Worm (Caenorhabditis elegans) whole organism, L3 larva: ENCODE data around the gene C23H3.9.

Experiments used
- aly-2 ChIP-seq: fragments of 150-350 bp; optimal IDR thresholded peaks from 2 replicates; lab custom pipeline; 2014; ENCODE audit warnings: missing biosample characterization, missing genetic modification characterization
- ama-1 ChIP-seq: fragments of 150-350 bp; optimal IDR thresholded peaks from 2 replicates; lab custom pipeline; 2018
- egl-27 ChIP-seq: sonication (generic microtip); optimal IDR thresholded peaks from 4 replicates; lab custom pipeline; 2017; ENCODE audit warnings: missing biosample characterization, missing genetic modification reagents, missing genetic modification characterization
- fkh-10 ChIP-seq: sonication (generic microtip); optimal IDR thresholded peaks from 2 replicates; lab custom pipeline; 2017; ENCODE audit warnings: missing biosample characterization, missing genetic modification reagents, missing genetic modification characterization
- lin-15B ChIP-seq: fragments of 150-350 bp; optimal IDR thresholded peaks from 2 replicates; lab custom pipeline; 2014; ENCODE audit warnings: missing biosample characterization, missing genetic modification characterization
- nhr-25 ChIP-seq: sonication (generic microtip); optimal IDR thresholded peaks from 2 replicates; lab custom pipeline; 2017; ENCODE audit warnings: missing biosample characterization, missing genetic modification characterization
- nhr-28 ChIP-seq: fragments of 150-350 bp; optimal IDR thresholded peaks from 2 replicates; lab custom pipeline; 2014; ENCODE audit warnings: missing biosample characterization, missing genetic modification characterization
- nhr-67 ChIP-seq: fragments of 150-350 bp; optimal IDR thresholded peaks from 2 replicates; lab custom pipeline; 2014; ENCODE audit warnings: missing biosample characterization, missing genetic modification characterization
- pha-4 ChIP-seq: fragments of 150-350 bp; optimal IDR thresholded peaks from 2 replicates; lab custom pipeline; 2014; ENCODE audit warnings: missing biosample characterization, missing genetic modification reagents, missing genetic modification characterization
- pqm-1 ChIP-seq: fragments of 150-350 bp; optimal IDR thresholded peaks from 2 replicates; lab custom pipeline; 2017; ENCODE audit warnings: missing biosample characterization, missing genetic modification characterization, inconsistent platforms
- snpc-4 ChIP-seq: fragments of 150-350 bp; optimal IDR thresholded peaks from 2 replicates; lab custom pipeline; 2014; ENCODE audit warnings: missing biosample characterization, missing genetic modification characterization
- ztf-11 ChIP-seq: fragments of 150-350 bp; optimal IDR thresholded peaks from 2 replicates; lab custom pipeline; 2014; ENCODE audit warnings: missing biosample characterization, missing genetic modification characterization

- TF ChIP-seq nhr-67 (tag; lab: Kevin White, UChicago) (no peak), pha-4 (tag; lab: Kevin White, UChicago) (no peak), snpc-4 (tag; lab: Kevin White, UChicago) (no peak), nhr-25 (tag; lab: Kevin White, UChicago) (no peak), lin-15B (tag; lab: Kevin White, UChicago) (no peak), nhr-28 (tag; lab: Kevin White, UChicago) (no peak), ama-1 (lab: Kevin White, UChicago) (no peak), fkh-10 (GFP tag; lab: Kevin White, UChicago) (no peak), egl-27 (tag; lab: Kevin White, UChicago) (no peak), ztf-11 (no peak), pqm-1 (peak; percentile 27), aly-2 (no peak)
Measured at ce11 chrII:67663-68062, 11.4 kb downstream of the C23H3.9 start.
